Worm (Caenorhabditis elegans) whole organism, L3 larva: ENCODE data around the gene F21D5.4.

Experiments used
- R02D3.7 ChIP-seq: fragments of 150-350 bp; optimal IDR thresholded peaks from 2 replicates; lab custom pipeline; 2014; ENCODE audit warnings: missing biosample characterization, missing genetic modification characterization
- ZK546.5 ChIP-seq: sonication (generic microtip); optimal IDR thresholded peaks from 2 replicates; lab custom pipeline; 2017; ENCODE audit warnings: missing biosample characterization, missing genetic modification characterization
- aly-2 ChIP-seq: fragments of 150-350 bp; optimal IDR thresholded peaks from 2 replicates; lab custom pipeline; 2014; ENCODE audit warnings: missing biosample characterization, missing genetic modification characterization
- ama-1 ChIP-seq: fragments of 150-350 bp; optimal IDR thresholded peaks from 2 replicates; lab custom pipeline; 2018
- ceh-16 ChIP-seq: sonication (generic microtip); optimal IDR thresholded peaks from 2 replicates; lab custom pipeline; 2017; ENCODE audit warnings: missing biosample characterization, missing genetic modification characterization
- ceh-28 ChIP-seq: fragments of 150-350 bp; optimal IDR thresholded peaks from 2 replicates; lab custom pipeline; 2014; ENCODE audit warnings: missing biosample characterization, missing genetic modification reagents, missing genetic modification characterization
- ceh-82 ChIP-seq: fragments of 150-350 bp; optimal IDR thresholded peaks from 2 replicates; lab custom pipeline; 2014; ENCODE audit warnings: missing biosample characterization, missing genetic modification characterization
- ceh-9 ChIP-seq: sonication (generic microtip); optimal IDR thresholded peaks from 2 replicates; lab custom pipeline; 2018; ENCODE audit warnings: missing biosample characterization, missing genetic modification characterization
- daf-12 ChIP-seq: fragments of 150-350 bp; optimal IDR thresholded peaks from 2 replicates; lab custom pipeline; 2014; ENCODE audit warnings: missing biosample characterization, missing genetic modification reagents, missing genetic modification characterization
- egl-27 ChIP-seq: sonication (generic microtip); optimal IDR thresholded peaks from 4 replicates; lab custom pipeline; 2017; ENCODE audit warnings: missing biosample characterization, missing genetic modification reagents, missing genetic modification characterization
- egl-5 ChIP-seq: fragments of 150-350 bp; optimal IDR thresholded peaks from 2 replicates; lab custom pipeline; 2017; ENCODE audit warnings: missing biosample characterization, missing genetic modification reagents, missing genetic modification characterization, inconsistent platforms
- elt-1 ChIP-seq: fragments of 150-350 bp; optimal IDR thresholded peaks from 2 replicates; lab custom pipeline; 2014; ENCODE audit warnings: missing biosample characterization, missing genetic modification characterization
- elt-2 ChIP-seq: sonication (generic microtip); optimal IDR thresholded peaks from 2 replicates; lab custom pipeline; 2016; ENCODE audit warnings: missing genetic modification reagents, mild to moderate bottlenecking, missing genetic modification characterization, missing compliant biosample characterization
- elt-3 ChIP-seq, 3 experiments: fragments of 150-350 bp in 1 of 3; sonication (generic microtip) in 2 of 3; optimal IDR thresholded peaks; 2 replicates in 2 of 3; 4 replicates in 1 of 3; lab custom pipeline; 2014 to 2017; ENCODE audit warnings: missing biosample characterization in 3 of 3, missing genetic modification characterization in 3 of 3
- eor-1 ChIP-seq, 2 experiments: fragments of 150-350 bp; optimal IDR thresholded peaks; 2 replicates each; lab custom pipeline; 2014 to 2018; ENCODE audit warnings: missing biosample characterization in 2 of 2, missing genetic modification characterization in 2 of 2
- fkh-10 ChIP-seq: sonication (generic microtip); optimal IDR thresholded peaks from 2 replicates; lab custom pipeline; 2017; ENCODE audit warnings: missing biosample characterization, missing genetic modification reagents, missing genetic modification characterization
- fkh-2 ChIP-seq: fragments of 150-350 bp; optimal IDR thresholded peaks from 2 replicates; lab custom pipeline; 2014; ENCODE audit warnings: missing biosample characterization, missing genetic modification reagents, missing genetic modification characterization
- fos-1 ChIP-seq: fragments of 150-350 bp; optimal IDR thresholded peaks from 2 replicates; lab custom pipeline; 2014; ENCODE audit warnings: missing biosample characterization, missing genetic modification characterization
- hmg-11 ChIP-seq: sonication (generic microtip); optimal IDR thresholded peaks from 2 replicates; lab custom pipeline; 2016; ENCODE audit warnings: missing genetic modification characterization, missing compliant biosample characterization
- jun-1 ChIP-seq: fragments of 150-350 bp; optimal IDR thresholded peaks from 2 replicates; lab custom pipeline; 2014; ENCODE audit warnings: missing biosample characterization, missing genetic modification reagents, missing genetic modification characterization
- lin-15B ChIP-seq: fragments of 150-350 bp; optimal IDR thresholded peaks from 2 replicates; lab custom pipeline; 2014; ENCODE audit warnings: missing biosample characterization, missing genetic modification characterization
- lin-39 ChIP-seq: fragments of 150-350 bp; optimal IDR thresholded peaks from 2 replicates; lab custom pipeline; 2018; ENCODE audit warnings: missing biosample characterization, missing genetic modification reagents, missing genetic modification characterization
- lsy-12 ChIP-seq: sonication (generic microtip); optimal IDR thresholded peaks from 2 replicates; lab custom pipeline; 2016; ENCODE audit warnings: mild to moderate bottlenecking, missing genetic modification characterization, missing compliant biosample characterization
- mdl-1 ChIP-seq: fragments of 150-350 bp; optimal IDR thresholded peaks from 2 replicates; lab custom pipeline; 2014; ENCODE audit warnings: missing biosample characterization, missing genetic modification characterization
- mml-1 ChIP-seq: fragments of 150-350 bp; sonication (generic microtip); optimal IDR thresholded peaks from 3 replicates; lab custom pipeline; 2014; ENCODE audit warnings: missing biosample characterization, missing genetic modification characterization
- nfya-1 ChIP-seq: sonication (generic microtip); optimal IDR thresholded peaks from 2 replicates; lab custom pipeline; 2017; ENCODE audit warnings: missing genetic modification characterization, mild to moderate bottlenecking, missing compliant biosample characterization, antibody characterized with exemption, moderate library complexity; ENCODE audit not compliant: insufficient read depth
- nhr-11 ChIP-seq: fragments of 150-350 bp; optimal IDR thresholded peaks from 2 replicates; lab custom pipeline; 2014; ENCODE audit warnings: missing biosample characterization, missing genetic modification characterization
- nhr-12 ChIP-seq: fragments of 150-350 bp; optimal IDR thresholded peaks from 2 replicates; lab custom pipeline; 2014; ENCODE audit warnings: missing biosample characterization, missing genetic modification characterization
- nhr-23 ChIP-seq: fragments of 150-350 bp; optimal IDR thresholded peaks from 2 replicates; lab custom pipeline; 2014; ENCODE audit warnings: missing biosample characterization, missing genetic modification reagents, missing genetic modification characterization
- nhr-237 ChIP-seq: fragments of 150-350 bp; optimal IDR thresholded peaks from 2 replicates; lab custom pipeline; 2014; ENCODE audit warnings: missing biosample characterization, missing genetic modification characterization
- nhr-25 ChIP-seq: sonication (generic microtip); optimal IDR thresholded peaks from 2 replicates; lab custom pipeline; 2017; ENCODE audit warnings: missing biosample characterization, missing genetic modification characterization
- nhr-28 ChIP-seq: fragments of 150-350 bp; optimal IDR thresholded peaks from 2 replicates; lab custom pipeline; 2014; ENCODE audit warnings: missing biosample characterization, missing genetic modification characterization
- nhr-43 ChIP-seq: sonication (generic microtip); optimal IDR thresholded peaks from 2 replicates; lab custom pipeline; 2016; ENCODE audit warnings: mild to moderate bottlenecking, missing genetic modification characterization, missing compliant biosample characterization; ENCODE audit not compliant: poor library complexity, severe bottlenecking
- nhr-67 ChIP-seq: fragments of 150-350 bp; optimal IDR thresholded peaks from 2 replicates; lab custom pipeline; 2014; ENCODE audit warnings: missing biosample characterization, missing genetic modification characterization
- nhr-76 ChIP-seq: fragments of 150-350 bp; sonication (generic microtip); optimal IDR thresholded peaks from 5 replicates; lab custom pipeline; 2014; ENCODE audit warnings: missing biosample characterization, missing genetic modification characterization
- nhr-77 ChIP-seq: fragments of 150-350 bp; optimal IDR thresholded peaks from 2 replicates; lab custom pipeline; 2014; ENCODE audit warnings: missing biosample characterization, missing genetic modification characterization
- pha-4 ChIP-seq: fragments of 150-350 bp; optimal IDR thresholded peaks from 2 replicates; lab custom pipeline; 2014; ENCODE audit warnings: missing biosample characterization, missing genetic modification reagents, missing genetic modification characterization
- pqm-1 ChIP-seq: fragments of 150-350 bp; optimal IDR thresholded peaks from 2 replicates; lab custom pipeline; 2017; ENCODE audit warnings: missing biosample characterization, missing genetic modification characterization, inconsistent platforms
- sea-2 ChIP-seq: fragments of 150-350 bp; sonication (generic microtip); optimal IDR thresholded peaks from 4 replicates; lab custom pipeline; 2014; ENCODE audit warnings: missing biosample characterization, missing genetic modification reagents, missing genetic modification characterization
- skn-1 ChIP-seq: fragments of 150-350 bp; optimal IDR thresholded peaks from 2 replicates; lab custom pipeline; 2014; ENCODE audit warnings: missing biosample characterization, missing genetic modification characterization
- snpc-4 ChIP-seq: fragments of 150-350 bp; optimal IDR thresholded peaks from 2 replicates; lab custom pipeline; 2014; ENCODE audit warnings: missing biosample characterization, missing genetic modification characterization
- tbx-2 ChIP-seq: sonication (generic microtip); optimal IDR thresholded peaks from 2 replicates; lab custom pipeline; 2016; ENCODE audit warnings: mild to moderate bottlenecking, missing genetic modification characterization, missing compliant biosample characterization
- unc-39 ChIP-seq: sonication (generic microtip); optimal IDR thresholded peaks from 4 replicates; lab custom pipeline; 2017; ENCODE audit warnings: missing biosample characterization, missing genetic modification characterization
- unc-62 ChIP-seq: fragments of 150-350 bp; sonication (generic microtip); optimal IDR thresholded peaks from 4 replicates; lab custom pipeline; 2014; ENCODE audit warnings: missing biosample characterization, missing genetic modification reagents, missing genetic modification characterization
- zag-1 ChIP-seq: fragments of 150-350 bp; optimal IDR thresholded peaks from 2 replicates; lab custom pipeline; 2014; ENCODE audit warnings: missing biosample characterization, missing genetic modification characterization
- ztf-11 ChIP-seq: fragments of 150-350 bp; optimal IDR thresholded peaks from 2 replicates; lab custom pipeline; 2014; ENCODE audit warnings: missing biosample characterization, missing genetic modification characterization
- ztf-4 ChIP-seq: fragments of 150-350 bp; optimal IDR thresholded peaks from 2 replicates; lab custom pipeline; 2014; ENCODE audit warnings: missing biosample characterization, missing genetic modification characterization

Gene F21D5.4

DNA sequence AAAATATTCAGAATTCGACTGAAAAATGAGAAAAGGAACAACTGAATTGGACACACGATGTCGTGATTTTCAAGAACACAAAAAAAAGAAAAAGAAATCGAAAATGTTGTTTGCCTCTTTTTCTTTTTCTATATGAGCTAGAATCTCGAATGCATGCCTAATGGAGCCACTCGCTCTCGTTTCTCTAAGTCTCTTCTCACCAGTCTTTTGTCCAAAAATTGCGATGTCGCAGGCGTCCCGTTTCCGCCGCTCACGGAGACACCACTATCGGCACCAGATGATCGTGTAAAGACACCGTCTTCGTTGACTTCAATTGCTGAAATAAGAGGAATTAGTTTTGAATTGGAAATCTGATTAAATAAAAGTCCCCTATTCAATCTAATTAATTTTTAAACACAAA is 20.7 kb downstream of the F21D5.4 start:
- TF ChIP-seq fkh-2 (tag; lab: Kevin White, UChicago), result no peak
- no peak for TF ChIP-seq nhr-12 (tag; lab: Kevin White, UChicago)
- peak; percentile 32 for TF ChIP-seq hmg-11 (tag; lab: Kevin White, UChicago)
- peak; percentile 17 for TF ChIP-seq elt-2
- TF ChIP-seq nhr-237 (tag; lab: Kevin White, UChicago), result no peak
- no peak for TF ChIP-seq ceh-28
- no peak for TF ChIP-seq nhr-67 (tag; lab: Kevin White, UChicago)
- peak; percentile 66 for TF ChIP-seq nfya-1 (tag; lab: Kevin White, UChicago)
- no peak for TF ChIP-seq egl-5 (tag; lab: Kevin White, UChicago)
- no peak for TF ChIP-seq sea-2 (GFP tag; lab: Kevin White, UChicago)
- no peak for TF ChIP-seq zag-1 (tag; lab: Kevin White, UChicago)
- peak; percentile 4 for TF ChIP-seq pha-4
- TF ChIP-seq egl-27 (tag; lab: Kevin White, UChicago), result no peak
- TF ChIP-seq mdl-1 (tag; lab: Kevin White, UChicago), result no peak
- no peak for TF ChIP-seq unc-39
- TF ChIP-seq ceh-9, result no peak
- peak; percentile 27 for TF ChIP-seq lin-15B (tag; lab: Kevin White, UChicago)
- peak; percentile 84 for TF ChIP-seq lin-39 (tag; lab: Kevin White, UChicago)
- TF ChIP-seq fkh-10 (GFP tag; lab: Kevin White, UChicago), result peak; percentile 37
- TF ChIP-seq, all 47 proteins: peak for 7

DNA sequence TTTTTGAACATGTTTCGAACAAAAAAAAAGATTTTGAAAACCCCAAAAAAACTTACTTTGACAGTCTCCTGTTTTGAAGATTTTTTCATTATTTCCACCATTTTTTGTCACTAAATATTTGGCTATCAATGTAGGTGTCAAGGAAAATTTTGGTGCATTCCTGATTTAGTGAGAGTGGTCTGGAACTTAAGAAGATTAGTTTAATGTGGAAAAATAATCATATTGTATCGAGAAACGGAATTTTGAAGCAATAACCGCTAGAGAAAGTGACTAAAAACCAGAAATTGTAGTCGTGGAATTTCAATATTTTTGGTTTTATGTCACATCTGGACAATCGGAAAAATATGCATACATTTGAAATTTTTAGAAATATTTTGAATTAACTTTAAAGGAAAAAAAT is 24.0 kb downstream of the F21D5.4 start, which contains the start of the genes F20C5.11 and klp-11:
Gene F20C5.11, minus strand, starts transcription at position 101 of the 400 bp plus-strand sequence.
Gene klp-11, minus strand, starts transcription at position 171 of the 400 bp plus-strand sequence.
- TF ChIP-seq nhr-11 (no peak), eor-1 (tag; optimal IDR thresholded peaks at IDR 0.05; lab: Kevin White, UChicago) (no peak), nhr-76 (tag; lab: Kevin White, UChicago) (no peak)

ce11 chrIV:8762471-8762870 is 24.6 kb downstream of the F21D5.4 start:
- TF ChIP-seq skn-1 (tag; lab: Kevin White, UChicago), result no peak
- TF ChIP-seq lin-15B (tag; lab: Kevin White, UChicago), result peak; percentile 37
- TF ChIP-seq nhr-43 (tag; lab: Kevin White, UChicago), result no peak
- TF ChIP-seq unc-62, result no peak
- no peak for TF ChIP-seq lsy-12 (tag; lab: Kevin White, UChicago)
- no peak for TF ChIP-seq nhr-25
- peak; percentile 46 for TF ChIP-seq sea-2 (GFP tag; lab: Kevin White, UChicago)
- TF ChIP-seq R02D3.7, result no peak
- no peak for TF ChIP-seq ztf-11 (tag; lab: Kevin White, UChicago)
- no peak for TF ChIP-seq ZK546.5
- peak; percentile 81 for TF ChIP-seq lin-39 (tag; lab: Kevin White, UChicago)
- no peak for TF ChIP-seq egl-5 (tag; lab: Kevin White, UChicago)
- TF ChIP-seq hmg-11 (tag; lab: Kevin White, UChicago), result peak; percentile 28
- TF ChIP-seq ceh-16 (tag; lab: Kevin White, UChicago), result no peak
- peak; percentile 82 for TF ChIP-seq nfya-1 (tag; lab: Kevin White, UChicago)
- no peak for TF ChIP-seq nhr-11
- no peak for TF ChIP-seq nhr-67 (tag; lab: Kevin White, UChicago)
- TF ChIP-seq mdl-1 (tag; lab: Kevin White, UChicago), result no peak
- TF ChIP-seq ceh-28, result peak; percentile 69
- no peak for TF ChIP-seq nhr-28
- TF ChIP-seq pqm-1 (tag; lab: Kevin White, UChicago), result no peak
- no peak for TF ChIP-seq tbx-2 (tag; lab: Kevin White, UChicago)
- TF ChIP-seq nhr-76 (tag; lab: Kevin White, UChicago), result no peak
- TF ChIP-seq nhr-237 (tag; lab: Kevin White, UChicago), result no peak
- TF ChIP-seq jun-1 (tag; lab: Kevin White, UChicago), result no peak
- TF ChIP-seq zag-1 (tag; lab: Kevin White, UChicago), result no peak
- no peak for TF ChIP-seq fos-1 (tag; lab: Kevin White, UChicago)
- TF ChIP-seq elt-1 (tag; lab: Kevin White, UChicago), result no peak
- no peak for TF ChIP-seq elt-3 (tag; optimal IDR thresholded peaks at IDR 0.05; lab: Kevin White, UChicago)
- no peak for TF ChIP-seq fkh-2 (tag; lab: Kevin White, UChicago)
- no peak for TF ChIP-seq pha-4
- TF ChIP-seq elt-2, result no peak
- peak; percentile 52 for TF ChIP-seq snpc-4
- TF ChIP-seq aly-2, result no peak
- no peak for TF ChIP-seq ama-1 (lab: Kevin White, UChicago)
- TF ChIP-seq eor-1 (tag; optimal IDR thresholded peaks at IDR 0.05; lab: Kevin White, UChicago), result no peak
- no peak for TF ChIP-seq mml-1 (tag; lab: Kevin White, UChicago)
- TF ChIP-seq ceh-9, result no peak
- no peak for TF ChIP-seq ztf-4 (tag; lab: Kevin White, UChicago)
- no peak for TF ChIP-seq daf-12 (tag; lab: Kevin White, UChicago)
- no peak for TF ChIP-seq ceh-82 (tag; lab: Kevin White, UChicago)
- no peak for TF ChIP-seq egl-27 (tag; lab: Kevin White, UChicago)
- TF ChIP-seq unc-39, result no peak
- TF ChIP-seq nhr-77 (tag; lab: Kevin White, UChicago), result no peak
- TF ChIP-seq nhr-12 (tag; lab: Kevin White, UChicago), result no peak
- no peak for TF ChIP-seq nhr-23
- TF ChIP-seq fkh-10 (GFP tag; lab: Kevin White, UChicago), result peak; percentile 48
- TF ChIP-seq, all 47 proteins: peak for 8
